Worm (Caenorhabditis elegans) whole organism, L4/young adult: ENCODE measurements around the gene T28A11.18.

ENCODE experiments used
- W03F9.2 ChIP-seq: fragments of 150-350 bp; optimal IDR thresholded peaks from 2 replicates; lab custom pipeline; 2014; ENCODE audit warnings: missing biosample characterization, missing genetic modification characterization
- dao-5 ChIP-seq: sonication (generic microtip); optimal IDR thresholded peaks from 2 replicates; lab custom pipeline; 2016; ENCODE audit warnings: missing genotype, missing genetic modification characterization, moderate library complexity, missing compliant biosample characterization
- him-1 ChIP-seq: sonication (generic microtip); optimal IDR thresholded peaks from 2 replicates; lab custom pipeline; 2016; ENCODE audit warnings: missing genotype, missing genetic modification reagents, missing genetic modification characterization, missing compliant biosample characterization

T28A11.18 gene

DNA sequence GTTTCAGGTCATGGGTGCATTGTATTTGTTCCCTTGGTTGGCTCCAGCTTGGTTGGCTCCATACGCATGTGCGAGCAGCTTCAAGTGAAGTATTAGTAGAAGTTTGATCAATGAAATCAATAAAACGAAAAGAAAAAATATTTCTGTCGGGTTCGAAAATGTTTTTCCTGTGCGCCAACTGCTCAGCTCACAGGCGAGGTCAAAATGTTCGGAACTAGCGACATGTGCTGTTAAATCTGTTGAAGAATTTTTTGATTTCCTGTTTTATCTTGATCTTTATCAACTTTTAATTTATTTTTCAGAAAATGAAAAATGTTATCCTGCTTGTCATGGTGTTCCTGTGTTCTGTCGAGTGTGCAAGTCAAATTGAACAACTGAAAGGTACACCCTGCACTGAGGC, 13.7 kb upstream of the T28A11.18 start, which contains the start of gene T28A11.25:
T28A11.25 (plus strand) TSS at position 301 of the 400 bp plus-strand sequence.
- TF ChIP-seq dao-5 (tag; lab: Kevin White, UChicago) = no peak
- no peak for TF ChIP-seq W03F9.2

ce11 chrV:3280009-3280408, 12.2 kb upstream of the T28A11.18 start, which contains the start of gene T28A11.2:
Gene T28A11.2 (plus strand): TSS chrV:3280379.
- TF ChIP-seq dao-5 (tag; lab: Kevin White, UChicago) (no peak), him-1 (tag; lab: Kevin White, UChicago) (no peak), W03F9.2 (no peak)

DNA sequence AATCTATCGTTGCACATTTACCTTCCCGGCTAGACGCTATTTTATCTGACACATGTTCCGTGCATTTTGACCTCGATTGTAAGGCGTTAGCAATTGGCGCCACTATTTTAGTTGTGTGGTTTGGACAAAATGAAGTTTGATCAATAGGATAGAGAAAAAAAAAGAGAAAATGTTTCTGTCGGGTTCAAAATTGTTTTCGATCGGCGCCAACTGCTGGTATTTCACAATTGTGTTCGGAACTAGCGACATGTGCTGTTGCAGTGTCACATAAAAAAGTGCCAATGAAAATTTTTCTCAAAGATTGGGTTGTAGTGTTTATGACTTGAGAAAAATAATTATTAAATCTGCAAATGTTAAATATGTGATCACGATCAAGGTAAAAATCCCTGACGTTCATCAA, 11.3 kb upstream of the T28A11.18 start:
- no peak for TF ChIP-seq dao-5 (tag; lab: Kevin White, UChicago)
- TF ChIP-seq him-1 (tag; lab: Kevin White, UChicago) = no peak
- TF ChIP-seq W03F9.2 = no peak

DNA sequence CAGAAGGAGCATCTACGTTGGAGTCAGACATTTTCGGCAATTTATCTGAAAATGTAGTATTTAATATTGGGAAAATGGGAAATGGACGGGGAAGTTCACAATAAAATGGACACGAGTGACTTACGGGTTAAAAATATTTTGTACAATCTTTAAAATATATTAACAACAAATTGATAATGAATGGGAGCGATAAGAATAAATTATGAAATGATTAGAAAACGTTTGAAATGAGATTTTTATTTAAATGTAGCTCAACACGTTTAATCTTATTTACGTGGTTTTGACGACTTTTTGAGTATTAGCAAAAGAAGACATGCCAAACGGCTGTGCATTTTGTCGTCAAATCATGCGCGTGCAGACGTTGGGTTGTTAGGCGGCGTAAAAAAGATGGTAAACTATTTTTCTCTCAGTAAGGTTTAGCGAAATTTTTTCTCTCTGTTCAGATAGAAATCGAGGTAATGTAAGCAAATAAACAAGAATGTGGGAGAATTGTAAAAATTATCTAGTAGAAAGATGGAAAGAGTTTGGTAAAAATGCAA, 10.3 kb upstream of the T28A11.18 start, which contains the start of gene fbxa-64:
fbxa-64 (minus strand) TSS at position 51 of the 539 bp plus-strand sequence.
- TF ChIP-seq him-1 (tag; lab: Kevin White, UChicago) (no peak), dao-5 (tag; lab: Kevin White, UChicago) (no peak), W03F9.2 (no peak)

DNA sequence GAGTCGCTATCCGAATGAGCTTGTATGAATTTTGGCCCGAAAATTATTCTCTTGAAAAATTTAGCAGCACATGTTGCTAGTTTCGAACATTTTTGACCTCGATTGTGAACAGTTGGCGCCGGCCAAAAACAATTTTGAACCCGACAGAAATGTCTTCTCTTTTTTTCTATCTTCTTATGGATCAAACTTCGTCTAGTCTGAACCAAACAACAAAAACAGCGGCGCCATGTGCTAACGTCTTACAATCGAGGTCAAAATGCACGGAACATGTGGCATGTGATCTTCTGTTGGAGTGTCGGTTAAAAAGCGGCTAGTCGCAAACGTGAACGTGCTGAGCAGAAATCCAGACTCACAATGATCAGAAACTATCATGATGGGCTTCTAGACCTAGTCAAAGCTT, 8.3 kb upstream of the T28A11.18 start:
- TF ChIP-seq W03F9.2 (no peak), dao-5 (tag; lab: Kevin White, UChicago) (no peak), him-1 (tag; lab: Kevin White, UChicago) (no peak)

DNA sequence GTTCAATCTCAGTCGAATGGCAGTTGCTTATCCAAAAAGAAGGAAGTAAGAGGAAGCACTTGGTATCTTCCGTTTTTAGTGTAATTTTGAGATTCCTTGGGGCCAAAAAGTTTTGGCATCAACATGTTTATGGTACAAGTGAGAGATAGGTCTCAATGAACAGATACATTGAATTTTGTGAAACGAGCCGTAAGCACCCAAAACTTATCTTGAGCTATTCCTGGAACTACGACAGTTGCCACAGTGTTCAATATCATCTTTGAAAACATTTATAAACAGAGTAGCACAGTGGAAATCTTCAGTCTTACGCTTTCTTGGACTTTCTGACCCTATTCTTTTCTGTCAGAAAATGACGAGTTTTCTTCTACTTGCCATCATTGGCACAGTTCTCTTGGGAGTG, 7.2 kb upstream of the T28A11.18 start, which contains the start of gene T28A11.3:
T28A11.3 (plus strand) TSS at position 301 of the 400 bp plus-strand sequence.
- no peak for TF ChIP-seq him-1 (tag; lab: Kevin White, UChicago)
- no peak for TF ChIP-seq dao-5 (tag; lab: Kevin White, UChicago)
- no peak for TF ChIP-seq W03F9.2

ce11 chrV:3273577-3274100, 5.8 kb upstream of the T28A11.18 start, which contains the start of gene T28A11.4:
Gene T28A11.4 (plus strand): TSS chrV:3274050.
- TF ChIP-seq him-1 (tag; lab: Kevin White, UChicago) (no peak), dao-5 (tag; lab: Kevin White, UChicago) (no peak), W03F9.2 (no peak)

- TF ChIP-seq W03F9.2 (no peak), him-1 (tag; lab: Kevin White, UChicago) (no peak), dao-5 (tag; lab: Kevin White, UChicago) (no peak)
Measured at ce11 chrV:3273156-3273555, 5.3 kb upstream of the T28A11.18 start, which contains the start of gene T28A11.20. Gene T28A11.20 (minus strand): TSS chrV:3273256.

ce11 chrV:3269407-3269806, 1.6 kb upstream of the T28A11.18 start, which contains the start of gene T28A11.19:
Gene T28A11.19 (minus strand): TSS chrV:3269514.
- no peak for TF ChIP-seq dao-5 (tag; lab: Kevin White, UChicago)
- TF ChIP-seq W03F9.2 = no peak
- no peak for TF ChIP-seq him-1 (tag; lab: Kevin White, UChicago)

DNA sequence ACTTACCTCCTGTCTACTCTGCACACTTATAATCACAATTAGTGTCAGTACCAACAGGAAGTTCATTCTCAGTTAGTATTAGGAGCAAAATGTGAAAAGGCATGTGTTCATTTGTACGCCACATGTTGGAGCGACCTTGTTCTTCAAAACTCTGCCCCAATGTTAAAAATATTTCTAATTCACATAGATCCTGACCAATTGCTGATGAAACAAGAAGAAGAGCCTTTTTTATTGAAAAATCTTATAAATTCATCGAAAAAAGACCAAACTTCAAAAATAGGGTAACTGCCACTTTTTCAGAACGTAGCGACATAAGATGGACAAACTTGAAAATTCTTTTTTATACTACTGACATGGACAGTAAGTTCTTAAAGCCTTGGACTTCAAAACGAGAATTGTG, 1.7 kb downstream of the T28A11.18 start, which contains the start of gene T28A11.17:
T28A11.17 (minus strand) TSS at position 101 of the 400 bp plus-strand sequence.
- TF ChIP-seq W03F9.2 = no peak
- TF ChIP-seq dao-5 (tag; lab: Kevin White, UChicago) = no peak
- no peak for TF ChIP-seq him-1 (tag; lab: Kevin White, UChicago)

ce11 chrV:3260075-3260474, 7.8 kb downstream of the T28A11.18 start, which contains the start of gene srbc-5:
Gene srbc-5 (plus strand): TSS chrV:3260375.
- TF ChIP-seq him-1 (tag; lab: Kevin White, UChicago) = no peak
- TF ChIP-seq dao-5 (tag; lab: Kevin White, UChicago) = no peak
- TF ChIP-seq W03F9.2 = no peak

DNA sequence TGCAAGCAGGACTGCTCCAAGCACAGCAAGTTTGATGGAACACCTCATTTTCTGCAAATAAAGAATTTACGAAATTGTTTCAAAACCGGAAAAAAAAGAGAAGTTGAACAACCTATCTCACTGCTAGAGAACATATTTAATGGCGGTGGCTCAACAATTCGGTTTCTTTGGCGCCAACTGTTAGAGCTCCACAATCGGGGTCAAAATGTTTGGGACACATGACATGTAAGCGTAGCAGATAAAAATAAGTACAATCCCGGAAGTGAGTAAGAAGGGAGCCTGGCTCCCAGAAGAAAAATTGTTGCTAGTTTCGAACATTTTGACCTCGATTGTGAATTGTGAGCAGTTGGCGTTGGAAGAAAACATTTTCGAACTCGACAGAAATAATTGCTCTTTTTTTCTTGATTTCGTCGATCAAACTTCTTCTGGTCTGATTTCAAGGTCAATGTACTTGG, 8.7 kb downstream of the T28A11.18 start, which contains the start of gene T28A11.16:
T28A11.16 (minus strand) TSS at position 51 of the 455 bp plus-strand sequence.
- no peak for TF ChIP-seq W03F9.2
- TF ChIP-seq him-1 (tag; lab: Kevin White, UChicago) = no peak
- no peak for TF ChIP-seq dao-5 (tag; lab: Kevin White, UChicago)

DNA sequence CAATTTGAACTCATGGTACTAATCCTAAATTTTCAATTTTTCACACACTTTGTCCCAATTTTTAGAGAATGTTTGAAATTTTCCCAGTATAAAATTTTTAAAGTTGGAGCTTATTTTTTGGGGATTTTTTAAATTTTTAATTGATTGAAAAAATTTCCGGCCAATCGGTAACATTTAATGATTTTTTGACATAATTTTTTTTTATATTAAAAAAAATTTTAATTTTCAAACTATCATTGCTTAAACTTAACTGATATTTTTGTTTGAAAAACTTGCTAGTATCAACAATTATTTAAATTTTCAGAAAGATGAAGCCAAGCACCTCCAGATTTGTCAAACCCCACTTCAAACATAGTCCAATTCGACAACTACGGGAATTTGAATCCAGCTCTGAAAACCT, 10.6 kb downstream of the T28A11.18 start, which contains the start of gene T28A11.22:
T28A11.22 (plus strand) TSS at position 301 of the 400 bp plus-strand sequence.
- no peak for TF ChIP-seq W03F9.2
- no peak for TF ChIP-seq him-1 (tag; lab: Kevin White, UChicago)
- TF ChIP-seq dao-5 (tag; lab: Kevin White, UChicago) = no peak

DNA sequence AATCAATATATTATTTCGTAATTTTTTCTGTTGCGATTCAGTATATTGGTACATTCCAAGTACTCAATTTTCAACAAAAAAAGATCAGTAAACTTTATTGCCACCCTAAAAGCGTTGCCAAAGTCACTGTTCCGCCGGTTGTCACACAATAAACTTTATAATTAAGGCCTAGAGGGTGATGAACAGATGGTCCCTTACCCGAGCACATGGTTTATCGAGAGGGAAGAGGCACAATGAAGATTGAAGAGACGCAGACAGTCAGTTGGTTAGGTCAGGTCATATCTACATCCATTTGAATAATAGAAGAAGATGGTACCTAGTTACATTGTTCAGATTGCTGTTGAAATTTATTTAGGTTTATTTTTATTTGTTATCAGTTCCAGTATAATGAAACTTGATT, 11.0 kb downstream of the T28A11.18 start:
- TF ChIP-seq him-1 (tag; lab: Kevin White, UChicago) = no peak
